Worm (Caenorhabditis elegans) whole organism, L4 larva: ENCODE results near the gene F44G3.7.

Experiments used
- D1046.2 ChIP-seq: fragments of 200-800 bp; sonication (Bioruptor generic); IDR thresholded peaks from 2 replicates; pipeline ENCODE4 v1.3.6; 2022; ENCODE audit warnings: missing genetic modification characterization, missing compliant biosample characterization
- F26F4.8 ChIP-seq: fragments of 200-800 bp; sonication (Bioruptor generic); conservative IDR thresholded peaks from 2 replicates; pipeline ENCODE4 v1.3.6; 2022; ENCODE audit warnings: missing genetic modification characterization, missing compliant biosample characterization
- F49E8.2 ChIP-seq: sonication (generic microtip); optimal IDR thresholded peaks from 2 replicates; lab custom pipeline; 2016; ENCODE audit warnings: missing compliant biosample characterization, mild to moderate bottlenecking, missing genetic modification characterization, borderline replicate concordance
- T20F7.1 ChIP-seq: fragments of 200-800 bp; sonication (Bioruptor generic); optimal IDR thresholded peaks from 2 replicates; lab custom pipeline; 2018; ENCODE audit warnings: mild to moderate bottlenecking, missing genetic modification characterization, missing compliant biosample characterization
- ZK546.5 ChIP-seq, 2 experiments: sonication (generic microtip); optimal IDR thresholded peaks; 2 replicates each; lab custom pipeline; 2017; ENCODE audit warnings: missing biosample characterization in 2 of 2, missing genetic modification characterization in 2 of 2
- aly-2 ChIP-seq: sonication (generic microtip); optimal IDR thresholded peaks from 2 replicates; lab custom pipeline; 2018; ENCODE audit warnings: missing biosample characterization, missing genetic modification characterization
- daf-12 ChIP-seq: fragments of 150-350 bp; optimal IDR thresholded peaks from 2 replicates; lab custom pipeline; 2014; ENCODE audit warnings: missing biosample characterization, missing genetic modification reagents, missing genetic modification characterization
- daf-16 ChIP-seq, 3 experiments: sonication (generic microtip); optimal IDR thresholded peaks; 2 replicates each; lab custom pipeline; 2016 to 2017; ENCODE audit warnings: missing genetic modification characterization in 3 of 3, missing genetic modification reagents in 3 of 3, mild to moderate bottlenecking in 2 of 3, missing compliant biosample characterization in 2 of 3, missing biosample characterization in 1 of 3, moderate library complexity in 1 of 3
- daf-8 ChIP-seq: fragments of 200-800 bp; sonication (Bioruptor generic); IDR thresholded peaks from 2 replicates; pipeline ENCODE4 v1.3.6; 2022; ENCODE audit warnings: missing genetic modification characterization, missing compliant biosample characterization
- dve-1 ChIP-seq: sonication (generic microtip); optimal IDR thresholded peaks from 2 replicates; lab custom pipeline; 2017; ENCODE audit warnings: antibody characterized with exemption, mild to moderate bottlenecking, missing genetic modification characterization, missing compliant biosample characterization; ENCODE audit not compliant: insufficient read depth
- egl-43 ChIP-seq: fragments of 200-800 bp; sonication (Bioruptor generic); IDR thresholded peaks from 2 replicates; pipeline ENCODE4 v1.3.6; 2022; ENCODE audit warnings: missing genetic modification reagents, missing genetic modification characterization, missing compliant biosample characterization
- fkh-10 ChIP-seq: fragments of 150-350 bp; optimal IDR thresholded peaks from 2 replicates; lab custom pipeline; 2014; ENCODE audit warnings: missing biosample characterization, missing genetic modification reagents, missing genetic modification characterization
- gei-8 ChIP-seq: fragments of 200-800 bp; sonication (Bioruptor generic); optimal IDR thresholded peaks from 2 replicates; lab custom pipeline; 2018; ENCODE audit warnings: mild to moderate bottlenecking, missing genetic modification characterization, missing compliant biosample characterization
- hif-1 ChIP-seq, 2 experiments: sonication (generic microtip); optimal IDR thresholded peaks; 2 replicates each; lab custom pipeline; 2016 to 2017; ENCODE audit warnings: missing compliant biosample characterization in 2 of 2, missing genetic modification characterization in 2 of 2, missing genetic modification reagents in 2 of 2, missing genotype in 2 of 2, mild to moderate bottlenecking in 1 of 2
- hlh-30 ChIP-seq: sonication (generic microtip); optimal IDR thresholded peaks from 2 replicates; lab custom pipeline; 2017; ENCODE audit warnings: antibody characterized with exemption, mild to moderate bottlenecking, missing genetic modification characterization, missing compliant biosample characterization; ENCODE audit not compliant: insufficient read depth
- lin-13 ChIP-seq: fragments of 150-350 bp; optimal IDR thresholded peaks from 2 replicates; lab custom pipeline; 2014; ENCODE audit warnings: missing biosample characterization, missing genetic modification reagents, missing genetic modification characterization
- lsy-2 ChIP-seq, 2 experiments: fragments of 150-350 bp in 1 of 2; sonication (generic microtip) in 1 of 2; optimal IDR thresholded peaks; 2 replicates each; lab custom pipeline; 2014 to 2017; ENCODE audit warnings: missing biosample characterization in 2 of 2, missing genetic modification characterization in 2 of 2
- nhr-10 ChIP-seq: fragments of 150-350 bp; optimal IDR thresholded peaks from 2 replicates; lab custom pipeline; 2014; ENCODE audit warnings: missing biosample characterization, missing genetic modification characterization
- nhr-102 ChIP-seq: sonication (generic microtip); optimal IDR thresholded peaks from 2 replicates; lab custom pipeline; 2016; ENCODE audit warnings: mild to moderate bottlenecking, missing genetic modification characterization, moderate library complexity, missing compliant biosample characterization
- nhr-11 ChIP-seq: fragments of 150-350 bp; optimal IDR thresholded peaks from 2 replicates; lab custom pipeline; 2014; ENCODE audit warnings: missing biosample characterization, missing genetic modification characterization
- nhr-28 ChIP-seq: fragments of 150-350 bp; optimal IDR thresholded peaks from 2 replicates; lab custom pipeline; 2014; ENCODE audit warnings: missing biosample characterization, missing genetic modification characterization
- nhr-41 ChIP-seq: fragments of 200-800 bp; sonication (Bioruptor generic); IDR thresholded peaks from 2 replicates; pipeline ENCODE4 v1.3.6; 2022; ENCODE audit warnings: missing genetic modification reagents, missing genetic modification characterization, missing compliant biosample characterization
- nhr-48 ChIP-seq: sonication (generic microtip); optimal IDR thresholded peaks from 2 replicates; lab custom pipeline; 2016; ENCODE audit warnings: mild to moderate bottlenecking, missing genetic modification characterization, missing compliant biosample characterization
- php-3 ChIP-seq: fragments of 200-800 bp; sonication (Bioruptor generic); IDR thresholded peaks from 2 replicates; pipeline ENCODE4 v1.3.6; 2022; ENCODE audit warnings: missing genetic modification reagents, missing genetic modification characterization, missing compliant biosample characterization
- pqm-1 ChIP-seq: sonication (generic microtip); optimal IDR thresholded peaks from 2 replicates; lab custom pipeline; 2017; ENCODE audit warnings: missing biosample characterization, missing genetic modification characterization
- snpc-1.2 ChIP-seq: fragments of 200-800 bp; sonication (Bioruptor generic); IDR thresholded peaks from 2 replicates; pipeline ENCODE4 v1.3.6; 2022; ENCODE audit warnings: missing genetic modification reagents, missing genetic modification characterization, missing compliant biosample characterization
- spr-1 ChIP-seq: sonication (generic microtip); optimal IDR thresholded peaks from 2 replicates; lab custom pipeline; 2016; ENCODE audit warnings: mild to moderate bottlenecking, missing genetic modification characterization, missing compliant biosample characterization
- unc-130 ChIP-seq: sonication (generic microtip); optimal IDR thresholded peaks from 2 replicates; lab custom pipeline; 2016; ENCODE audit warnings: missing genetic modification reagents, missing genetic modification characterization, missing compliant biosample characterization
- unc-62 ChIP-seq, 3 experiments: fragments of 150-350 bp in 1 of 3; sonication (generic microtip); optimal IDR thresholded peaks in 2 of 3; peaks in 1 of 3; 1 replicate in 1 of 3; 2 replicates in 2 of 3; lab custom pipeline; 2014 to 2017; ENCODE audit warnings: missing biosample characterization in 3 of 3, missing genetic modification characterization in 3 of 3, missing genetic modification reagents in 3 of 3, missing genotype in 1 of 3
- zag-1 ChIP-seq: fragments of 150-350 bp; optimal IDR thresholded peaks from 2 replicates; lab custom pipeline; 2014; ENCODE audit warnings: missing biosample characterization, missing genetic modification characterization
- zip-11 ChIP-seq: fragments of 200-800 bp; sonication (Bioruptor generic); IDR thresholded peaks from 2 replicates; pipeline ENCODE4 v1.3.6; 2022; ENCODE audit warnings: missing genetic modification characterization, missing compliant biosample characterization
- zip-2 ChIP-seq: fragments of 150-350 bp; optimal IDR thresholded peaks from 2 replicates; lab custom pipeline; 2014; ENCODE audit warnings: missing biosample characterization, missing genetic modification characterization

F44G3.7 gene

ce11 chrV:16100103-16100730 lies 36.7 kb downstream of the F44G3.7 start, which contains the start of gene cth-1 (continued):
- TF ChIP-seq nhr-48 (tag; lab: Kevin White, UChicago): peak; percentile 74
- peak in 1 of 2 experiments; percentile 27 for TF ChIP-seq unc-62 (GFP tag; optimal IDR thresholded peaks at IDR 0.05 in 1 of 2; lab: Kevin White, UChicago)
- no peak for TF ChIP-seq unc-62 (tag; optimal IDR thresholded peaks at IDR 0.05; lab: Kevin White, UChicago)
- TF ChIP-seq php-3 (GFP tag; lab: Robert Waterston, UW): no peak
- TF ChIP-seq, all 104 proteins: peak for 10

ce11 chrV:16099441-16099840 lies 37.5 kb downstream of the F44G3.7 start, which contains the start of gene str-7:
TSS of gene str-7 (minus strand) at chrV:16099541.
- TF ChIP-seq spr-1 (tag; lab: Kevin White, UChicago) (no peak), ZK546.5 (tag; optimal IDR thresholded peaks at IDR 0.05; lab: Kevin White, UChicago) (no peak), hlh-30 (no peak), lsy-2 (tag; optimal IDR thresholded peaks at IDR 0.05; lab: Kevin White, UChicago) (no peak), zag-1 (tag; lab: Kevin White, UChicago) (no peak), nhr-102 (tag; lab: Kevin White, UChicago) (no peak), pqm-1 (no peak), F26F4.8 (GFP tag; lab: Robert Waterston, UW) (no peak)

ce11 chrV:16094862-16095261 lies 42.1 kb downstream of the F44G3.7 start:
- no peak for TF ChIP-seq D1046.2 (GFP tag; lab: Robert Waterston, UW)
- TF ChIP-seq fkh-10 (GFP tag; lab: Kevin White, UChicago): no peak
- no peak for TF ChIP-seq F26F4.8 (GFP tag; lab: Robert Waterston, UW)
- no peak for TF ChIP-seq daf-16 (GFP tag; optimal IDR thresholded peaks at IDR 0.05; lab: Kevin White, UChicago)
- peak; percentile 66 for TF ChIP-seq daf-16 (tag; optimal IDR thresholded peaks at IDR 0.05; lab: Kevin White, UChicago)
- TF ChIP-seq zip-2: no peak
- TF ChIP-seq nhr-11 (tag; lab: Kevin White, UChicago): no peak
- TF ChIP-seq unc-130 (GFP tag; lab: Kevin White, UChicago): no peak
- peak in 1 of 2 experiments; percentile 94 for TF ChIP-seq unc-62 (GFP tag; optimal IDR thresholded peaks at IDR 0.05 in 1 of 2; lab: Kevin White, UChicago)
- no peak for TF ChIP-seq unc-62 (tag; optimal IDR thresholded peaks at IDR 0.05; lab: Kevin White, UChicago)
- no peak for TF ChIP-seq lin-13
- TF ChIP-seq hif-1 (tag; optimal IDR thresholded peaks at IDR 0.05; lab: Kevin White, UChicago): no peak
- TF ChIP-seq zip-11 (GFP tag; lab: Robert Waterston, UW): no peak
- TF ChIP-seq dve-1 (tag; lab: Kevin White, UChicago): peak; percentile 11
- TF ChIP-seq gei-8 (GFP tag; lab: Kevin White, UChicago): no peak
- no peak for TF ChIP-seq aly-2
- no peak for TF ChIP-seq T20F7.1 (GFP tag; lab: Kevin White, UChicago)
- no peak for TF ChIP-seq egl-43 (GFP tag; lab: Robert Waterston, UW)
- TF ChIP-seq nhr-28 (tag; lab: Kevin White, UChicago): peak; percentile 97
- no peak for TF ChIP-seq daf-12 (tag; lab: Kevin White, UChicago)
- TF ChIP-seq snpc-1.2: no peak
- TF ChIP-seq nhr-41 (GFP tag; lab: Robert Waterston, UW): no peak
- TF ChIP-seq, all 104 proteins: peak for 4

- no peak for TF ChIP-seq daf-8 (GFP tag; lab: Robert Waterston, UW)
- TF ChIP-seq F49E8.2 (tag; lab: Kevin White, UChicago): no peak
- TF ChIP-seq D1046.2 (GFP tag; lab: Robert Waterston, UW): no peak
- no peak for TF ChIP-seq aly-2
Observed at ce11 chrV:16094284-16094683, 42.7 kb downstream of the F44G3.7 start, which contains the start of gene F22B8.7. TSS of gene F22B8.7 (plus strand) at chrV:16094584.

- TF ChIP-seq nhr-10 (tag; lab: Kevin White, UChicago) (no peak), unc-62 (GFP tag; optimal IDR thresholded peaks at IDR 0.05 in 1 of 2; lab: Kevin White, UChicago) (peak in 1 of 2 experiments; percentile 48), unc-62 (tag; optimal IDR thresholded peaks at IDR 0.05; lab: Kevin White, UChicago) (no peak)
- TF ChIP-seq, all 104 proteins: peak for 1
Observed at ce11 chrV:16090685-16091084, 46.3 kb downstream of the F44G3.7 start, which contains the start of gene F22B8.3. TSS of gene F22B8.3 (plus strand) at chrV:16090985.
